Worm (Caenorhabditis elegans) whole organism, mixed stage, embryonic: ENCODE data around the gene nspg-6.

Experiments used
- blmp-1 ChIP-seq: fragments of 150-350 bp; optimal IDR thresholded peaks from 2 replicates; lab custom pipeline; 2014; ENCODE audit warnings: missing biosample characterization, missing genetic modification characterization
- lsy-2 ChIP-seq: fragments of 150-350 bp; optimal IDR thresholded peaks from 2 replicates; lab custom pipeline; 2014; ENCODE audit warnings: missing biosample characterization, missing genetic modification characterization
- mep-1 ChIP-seq: fragments of 150-350 bp; optimal IDR thresholded peaks from 2 replicates; lab custom pipeline; 2017; ENCODE audit warnings: missing biosample characterization, missing genetic modification reagents, missing genetic modification characterization, inconsistent platforms
- nhr-28 ChIP-seq: fragments of 150-350 bp; optimal IDR thresholded peaks from 2 replicates; lab custom pipeline; 2014; ENCODE audit warnings: missing biosample characterization, missing genetic modification characterization
- nhr-76 ChIP-seq: sonication (generic microtip); optimal IDR thresholded peaks from 2 replicates; lab custom pipeline; 2017; ENCODE audit warnings: missing biosample characterization, missing genetic modification characterization
- pha-4 ChIP-seq: fragments of 150-350 bp; optimal IDR thresholded peaks from 2 replicates; lab custom pipeline; 2018; ENCODE audit warnings: missing biosample characterization, missing genetic modification reagents, missing genetic modification characterization
- snpc-4 ChIP-seq: fragments of 150-350 bp; optimal IDR thresholded peaks from 2 replicates; lab custom pipeline; 2014; ENCODE audit warnings: missing biosample characterization, missing genetic modification characterization
- unc-39 ChIP-seq: fragments of 150-350 bp; optimal IDR thresholded peaks from 2 replicates; lab custom pipeline; 2014; ENCODE audit warnings: missing biosample characterization, missing genetic modification characterization
- unc-62 ChIP-seq: fragments of 150-350 bp; optimal IDR thresholded peaks from 2 replicates; lab custom pipeline; 2014; ENCODE audit warnings: missing biosample characterization, missing genetic modification reagents, missing genetic modification characterization
- ztf-11 ChIP-seq: fragments of 150-350 bp; optimal IDR thresholded peaks from 2 replicates; lab custom pipeline; 2014; ENCODE audit warnings: missing biosample characterization, missing genetic modification characterization

- no peak for TF ChIP-seq pha-4 (tag; lab: Kevin White, UChicago)
- no peak for TF ChIP-seq lsy-2 (tag; lab: Kevin White, UChicago)
- TF ChIP-seq unc-39 (tag; lab: Kevin White, UChicago), result no peak
- TF ChIP-seq nhr-76 (tag; lab: Kevin White, UChicago), result no peak
- no peak for TF ChIP-seq mep-1 (tag; lab: Kevin White, UChicago)
- no peak for TF ChIP-seq unc-62 (GFP tag; lab: Kevin White, UChicago)
- TF ChIP-seq blmp-1, result no peak
- TF ChIP-seq nhr-28 (tag; lab: Kevin White, UChicago), result no peak
- no peak for TF ChIP-seq ztf-11 (tag; lab: Kevin White, UChicago)
- no peak for TF ChIP-seq snpc-4
These were observed 42.6 kb upstream of the nspg-6 start, which contains the start of gene F08F8.10 for ce11 chrIII:7357356-7357755.
